Worm (Caenorhabditis elegans): ENCODE measurements around the gene Y53F4B.9.
"Not testable (repeated sequence)": the region's sequence is repeated elsewhere in the genome, so short reads cannot be mapped to it uniquely, and the experiment has no call there.

Y53F4B.9 gene

ce11 chrII:15010366-15011235 lies at the start of gene Y53F4B.9, which contains the start of gene Y53F4B.11:
TSS of gene Y53F4B.9 (minus strand) at chrII:15010416.
TSS of gene Y53F4B.11 (plus strand) at chrII:15010748.
- no peak for TF ChIP-seq unc-62 (GFP tag; optimal IDR thresholded peaks at IDR 0.05)

ce11 chrII:15058282-15058681 lies 48.1 kb upstream of the Y53F4B.9 start, which contains the start of gene Y53F4B.17:
TSS of gene Y53F4B.17 (plus strand) at chrII:15058656.
- no peak for TF ChIP-seq unc-62 (GFP tag; optimal IDR thresholded peaks at IDR 0.05)

ce11 chrII:15042310-15042709 lies 32.1 kb upstream of the Y53F4B.9 start:
- TF ChIP-seq unc-62 (GFP tag; optimal IDR thresholded peaks at IDR 0.05) = no peak

- no peak for TF ChIP-seq unc-62 (GFP tag; optimal IDR thresholded peaks at IDR 0.05)
These were observed 28.9 kb upstream of the Y53F4B.9 start, which contains the start of gene trip-4 for ce11 chrII:15039104-15039503. TSS of gene trip-4 (plus strand) at chrII:15039404.

- TF ChIP-seq unc-62 (GFP tag; optimal IDR thresholded peaks at IDR 0.05) = no peak
These were observed 27.6 kb upstream of the Y53F4B.9 start, which contains the start of gene Y53F4B.14 for ce11 chrII:15037782-15038181. TSS of gene Y53F4B.14 (plus strand) at chrII:15037991.

ce11 chrII:15026389-15026788 lies 16.2 kb upstream of the Y53F4B.9 start:
- TF ChIP-seq unc-62 (GFP tag; optimal IDR thresholded peaks at IDR 0.05) = no peak

ce11 chrII:15025599-15026164 lies 15.5 kb upstream of the Y53F4B.9 start, which contains the start of gene cmtr-1:
TSS of gene cmtr-1 (plus strand) at chrII:15026114.
- no peak for TF ChIP-seq unc-62 (GFP tag; optimal IDR thresholded peaks at IDR 0.05)

ce11 chrII:15025100-15025499 lies 14.9 kb upstream of the Y53F4B.9 start:
- no peak for TF ChIP-seq unc-62 (GFP tag; optimal IDR thresholded peaks at IDR 0.05)

- no peak for TF ChIP-seq unc-62 (GFP tag; optimal IDR thresholded peaks at IDR 0.05)
These were observed 8.7 kb upstream of the Y53F4B.9 start, which contains the start of gene Y53F4B.12 for ce11 chrII:15018923-15019322. TSS of gene Y53F4B.12 (plus strand) at chrII:15019223.

- no peak for TF ChIP-seq unc-62 (GFP tag; optimal IDR thresholded peaks at IDR 0.05)
These were observed 5.5 kb upstream of the Y53F4B.9 start for ce11 chrII:15015669-15016068.

ce11 chrII:15014380-15014779 lies 4.2 kb upstream of the Y53F4B.9 start, which contains the start of gene Y53F4B.51:
TSS of gene Y53F4B.51 (minus strand) at chrII:15014442.
- TF ChIP-seq unc-62 (GFP tag; optimal IDR thresholded peaks at IDR 0.05) = no peak

- no peak for TF ChIP-seq unc-62 (GFP tag; optimal IDR thresholded peaks at IDR 0.05)
These were observed 1.6 kb downstream of the Y53F4B.9 start for ce11 chrII:15008481-15009057.

ce11 chrII:15005118-15005517 lies 5.1 kb downstream of the Y53F4B.9 start:
- TF ChIP-seq unc-62 (GFP tag; optimal IDR thresholded peaks at IDR 0.05) = no peak

- no peak for TF ChIP-seq unc-62 (GFP tag; optimal IDR thresholded peaks at IDR 0.05)
These were observed 5.7 kb downstream of the Y53F4B.9 start for ce11 chrII:15004538-15004937.

- TF ChIP-seq unc-62 (GFP tag; optimal IDR thresholded peaks at IDR 0.05) = no peak
These were observed 6.8 kb downstream of the Y53F4B.9 start, which contains the start of gene Y53F4B.10 for ce11 chrII:15003410-15003809. TSS of gene Y53F4B.10 (minus strand) at chrII:15003510.

ce11 chrII:14992598-14992997 lies 17.6 kb downstream of the Y53F4B.9 start, which contains the start of gene Y53F4B.7:
TSS of gene Y53F4B.7 (plus strand) at chrII:14992898.
- TF ChIP-seq unc-62 (GFP tag; optimal IDR thresholded peaks at IDR 0.05) = not testable (repeated sequence)

Data from whole organism, dauer.